Worm (Caenorhabditis elegans) whole organism, midembryonic: ENCODE measurements around the gene W08G11.5.

Experiments used
- T22C8.4 ChIP-seq: fragments of 200-800 bp; sonication (Bioruptor generic); IDR thresholded peaks from 2 replicates; pipeline ENCODE4 v1.3.6; 2022; ENCODE audit warnings: missing genetic modification characterization, missing compliant biosample characterization
- cog-1 ChIP-seq: sonication (generic microtip); optimal IDR thresholded peaks from 2 replicates; lab custom pipeline; 2016; ENCODE audit warnings: missing genetic modification characterization, missing compliant biosample characterization
- flt-1 ChIP-seq: fragments of 200-800 bp; sonication (Bioruptor generic); IDR thresholded peaks from 2 replicates; pipeline ENCODE4 v1.3.6; 2022; ENCODE audit warnings: missing genetic modification characterization, missing compliant biosample characterization
- klf-2 ChIP-seq: fragments of 200-800 bp; sonication (Bioruptor generic); conservative IDR thresholded peaks from 2 replicates; pipeline ENCODE4 v1.3.6; 2022; ENCODE audit warnings: missing genetic modification reagents, missing genetic modification characterization, missing compliant biosample characterization
- med-1 ChIP-seq: sonication (generic microtip); optimal IDR thresholded peaks from 2 replicates; lab custom pipeline; 2017; ENCODE audit warnings: missing genetic modification characterization, mild to moderate bottlenecking, missing compliant biosample characterization, antibody characterized with exemption, missing genetic modification reagents; ENCODE audit not compliant: insufficient read depth
- ref-1 ChIP-seq: fragments of 200-800 bp; sonication (Bioruptor generic); conservative IDR thresholded peaks from 2 replicates; pipeline ENCODE4 v1.3.6; 2022; ENCODE audit warnings: missing genetic modification reagents, missing genetic modification characterization, missing compliant biosample characterization
- tab-1 ChIP-seq: fragments of 200-800 bp; sonication (Bioruptor generic); IDR thresholded peaks from 2 replicates; pipeline ENCODE4 v1.3.6; 2022; ENCODE audit warnings: missing genetic modification characterization, missing compliant biosample characterization
- ztf-23 ChIP-seq: fragments of 200-800 bp; sonication (Bioruptor generic); IDR thresholded peaks from 2 replicates; pipeline ENCODE4 v1.3.6; 2022; ENCODE audit warnings: missing genetic modification reagents, missing genetic modification characterization, missing compliant biosample characterization
- ztf-29 ChIP-seq: fragments of 200-800 bp; sonication (Bioruptor generic); IDR thresholded peaks from 2 replicates; pipeline ENCODE4 v1.3.6; 2022; ENCODE audit warnings: missing genetic modification reagents, missing genetic modification characterization, missing compliant biosample characterization

W08G11.5 gene

ce11 chrV:16328849-16329248 is 17.5 kb downstream of the W08G11.5 start, which contains the start of gene F57G8.7:
Gene F57G8.7 (plus strand): TSS chrV:16329149.
- no peak for TF ChIP-seq klf-2 (GFP tag; lab: Robert Waterston, UW)
- TF ChIP-seq ztf-29 (GFP tag; lab: Robert Waterston, UW), result no peak
- TF ChIP-seq cog-1, result no peak
- no peak for TF ChIP-seq T22C8.4 (GFP tag; lab: Robert Waterston, UW)
- no peak for TF ChIP-seq ztf-23
- TF ChIP-seq med-1 (GFP tag; lab: Kevin White, UChicago), result no peak
- TF ChIP-seq tab-1 (GFP tag; lab: Robert Waterston, UW), result no peak
- no peak for TF ChIP-seq flt-1 (GFP tag; lab: Robert Waterston, UW)
- no peak for TF ChIP-seq ref-1 (GFP tag; lab: Robert Waterston, UW)

- TF ChIP-seq tab-1 (GFP tag; lab: Robert Waterston, UW), result no peak
- no peak for TF ChIP-seq med-1 (GFP tag; lab: Kevin White, UChicago)
- TF ChIP-seq flt-1 (GFP tag; lab: Robert Waterston, UW), result no peak
- no peak for TF ChIP-seq cog-1
- no peak for TF ChIP-seq ztf-29 (GFP tag; lab: Robert Waterston, UW)
- no peak for TF ChIP-seq klf-2 (GFP tag; lab: Robert Waterston, UW)
Observed at ce11 chrV:16322155-16322554, 24.2 kb downstream of the W08G11.5 start.

ce11 chrV:16317244-16317643 is 29.1 kb downstream of the W08G11.5 start, which contains the start of gene srh-180:
Gene srh-180 (plus strand): TSS chrV:16317544.
- TF ChIP-seq flt-1 (GFP tag; lab: Robert Waterston, UW) (no peak), ztf-29 (GFP tag; lab: Robert Waterston, UW) (no peak)

- TF ChIP-seq ztf-23 (no peak), cog-1 (no peak), flt-1 (GFP tag; lab: Robert Waterston, UW) (no peak), T22C8.4 (GFP tag; lab: Robert Waterston, UW) (no peak), tab-1 (GFP tag; lab: Robert Waterston, UW) (no peak), ztf-29 (GFP tag; lab: Robert Waterston, UW) (no peak), med-1 (GFP tag; lab: Kevin White, UChicago) (no peak), ref-1 (GFP tag; lab: Robert Waterston, UW) (no peak), klf-2 (GFP tag; lab: Robert Waterston, UW) (no peak)
Observed at ce11 chrV:16315004-16315403, 31.3 kb downstream of the W08G11.5 start, which contains the start of gene str-214. Gene str-214 (plus strand): TSS chrV:16315304.

ce11 chrV:16309523-16309922 is 36.8 kb downstream of the W08G11.5 start, which contains the start of gene oac-7:
Gene oac-7 (plus strand): TSS chrV:16309805.
- no peak for TF ChIP-seq cog-1
- no peak for TF ChIP-seq med-1 (GFP tag; lab: Kevin White, UChicago)
- no peak for TF ChIP-seq ztf-29 (GFP tag; lab: Robert Waterston, UW)
- TF ChIP-seq flt-1 (GFP tag; lab: Robert Waterston, UW), result no peak
- TF ChIP-seq ref-1 (GFP tag; lab: Robert Waterston, UW), result no peak
- no peak for TF ChIP-seq T22C8.4 (GFP tag; lab: Robert Waterston, UW)
- no peak for TF ChIP-seq klf-2 (GFP tag; lab: Robert Waterston, UW)
- TF ChIP-seq ztf-23, result no peak
- TF ChIP-seq tab-1 (GFP tag; lab: Robert Waterston, UW), result no peak

- no peak for TF ChIP-seq ztf-23
- TF ChIP-seq tab-1 (GFP tag; lab: Robert Waterston, UW), result no peak
- no peak for TF ChIP-seq med-1 (GFP tag; lab: Kevin White, UChicago)
- TF ChIP-seq ref-1 (GFP tag; lab: Robert Waterston, UW), result no peak
- no peak for TF ChIP-seq ztf-29 (GFP tag; lab: Robert Waterston, UW)
- no peak for TF ChIP-seq flt-1 (GFP tag; lab: Robert Waterston, UW)
- no peak for TF ChIP-seq T22C8.4 (GFP tag; lab: Robert Waterston, UW)
- no peak for TF ChIP-seq cog-1
Observed at ce11 chrV:16308343-16308742, 38.0 kb downstream of the W08G11.5 start.

- TF ChIP-seq klf-2 (GFP tag; lab: Robert Waterston, UW), result no peak
- TF ChIP-seq ref-1 (GFP tag; lab: Robert Waterston, UW), result no peak
- no peak for TF ChIP-seq tab-1 (GFP tag; lab: Robert Waterston, UW)
- no peak for TF ChIP-seq med-1 (GFP tag; lab: Kevin White, UChicago)
- TF ChIP-seq ztf-29 (GFP tag; lab: Robert Waterston, UW), result no peak
- TF ChIP-seq flt-1 (GFP tag; lab: Robert Waterston, UW), result no peak
- TF ChIP-seq T22C8.4 (GFP tag; lab: Robert Waterston, UW), result no peak
- no peak for TF ChIP-seq ztf-23
- no peak for TF ChIP-seq cog-1
Observed at ce11 chrV:16307253-16307652, 39.1 kb downstream of the W08G11.5 start, which contains the start of gene srxa-7. Gene srxa-7 (plus strand): TSS chrV:16307553.

- TF ChIP-seq med-1 (GFP tag; lab: Kevin White, UChicago) (no peak), klf-2 (GFP tag; lab: Robert Waterston, UW) (no peak), T22C8.4 (GFP tag; lab: Robert Waterston, UW) (no peak), ref-1 (GFP tag; lab: Robert Waterston, UW) (no peak), ztf-29 (GFP tag; lab: Robert Waterston, UW) (no peak), tab-1 (GFP tag; lab: Robert Waterston, UW) (no peak), cog-1 (no peak), flt-1 (GFP tag; lab: Robert Waterston, UW) (no peak)
Observed at ce11 chrV:16302439-16302838, 43.9 kb downstream of the W08G11.5 start, which contains the start of the genes C31A11.13 and oac-6. Gene C31A11.13 (minus strand): TSS chrV:16302551. Gene oac-6 (plus strand): TSS chrV:16302717.

- TF ChIP-seq tab-1 (GFP tag; lab: Robert Waterston, UW), result no peak
- TF ChIP-seq flt-1 (GFP tag; lab: Robert Waterston, UW), result no peak
- no peak for TF ChIP-seq klf-2 (GFP tag; lab: Robert Waterston, UW)
- no peak for TF ChIP-seq T22C8.4 (GFP tag; lab: Robert Waterston, UW)
- TF ChIP-seq ztf-23, result no peak
- no peak for TF ChIP-seq cog-1
- no peak for TF ChIP-seq ref-1 (GFP tag; lab: Robert Waterston, UW)
- no peak for TF ChIP-seq med-1 (GFP tag; lab: Kevin White, UChicago)
- no peak for TF ChIP-seq ztf-29 (GFP tag; lab: Robert Waterston, UW)
Observed at ce11 chrV:16300276-16300675, 46.0 kb downstream of the W08G11.5 start, which contains the start of gene srbc-82. Gene srbc-82 (plus strand): TSS chrV:16300576.
